Comparison of ENCODE assay signal across 1 fruit fly cellular context in the genomic region with DNA sequence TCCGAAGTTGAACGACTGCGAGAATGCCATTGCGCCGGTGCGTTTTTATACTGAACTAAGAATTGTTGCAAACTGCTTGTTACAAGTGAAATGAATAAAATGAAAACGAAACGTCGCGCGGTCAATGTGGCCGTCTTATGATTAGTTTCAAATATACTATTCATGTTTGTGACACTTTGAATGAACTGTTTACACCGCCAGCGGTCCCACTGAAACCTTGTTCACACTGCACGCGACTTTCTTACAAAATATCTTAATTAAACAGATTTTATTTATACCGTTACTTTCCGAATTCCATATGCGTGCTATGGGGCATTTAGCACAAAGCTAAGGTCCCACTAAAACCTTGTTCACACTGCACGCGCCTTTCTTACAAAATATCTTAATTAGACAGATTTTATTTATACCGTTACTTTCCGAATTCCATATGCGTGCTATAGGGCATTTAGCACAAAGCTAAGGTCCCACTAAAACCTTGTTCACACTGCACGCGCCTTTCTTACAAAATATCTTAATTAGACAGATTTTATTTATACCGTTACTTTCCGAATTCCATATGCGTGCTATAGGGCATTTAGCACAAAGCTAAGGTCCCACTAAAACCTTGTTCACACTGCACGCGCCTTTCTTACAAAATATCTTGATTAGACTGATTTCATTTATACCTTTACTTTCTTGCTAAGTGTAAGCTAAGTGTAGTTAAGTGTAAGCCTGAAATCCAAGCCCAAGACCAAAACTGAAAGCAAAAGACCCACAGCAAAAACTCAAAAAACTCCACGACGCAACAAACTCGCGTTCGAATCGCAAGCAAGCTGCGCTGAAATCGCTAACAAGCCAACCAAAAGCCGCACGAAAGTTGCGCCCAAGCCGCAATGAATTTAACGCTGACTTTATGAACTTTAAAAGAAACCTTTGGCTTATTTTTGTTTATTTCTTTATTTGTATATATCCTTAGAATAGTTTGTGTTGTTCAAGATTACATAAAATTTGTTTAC.
TF ChIP-seq lines count a peak whose summit lies in the region.

A gene (minus strand): TSS at position 122 of the 995 bp plus-strand sequence.

TF ChIP-seq in whole organism, embryonic, 481 proteins besides CTCF, POLR2A, EP300 and RAD21 (continued from another document):
- TF ChIP-seq CG30020 (tag; optimal IDR thresholded peaks at IDR 0.05; lab: Kevin White, UChicago) (peak; percentile 94), Ets65A (GFP tag; lab: Kevin White, UChicago) (peak; percentile 89), jumu (GFP tag; optimal IDR thresholded peaks at IDR 0.05; lab: Kevin White, UChicago) (peak; percentile 19), CG3995 (GFP tag; optimal IDR thresholded peaks at IDR 0.05; lab: Kevin White, UChicago) (peak; percentile 15), Pdp1 (GFP tag; optimal IDR thresholded peaks at IDR 0.05; lab: Kevin White, UChicago) (peak in 1 of 2 experiments; percentile 42), NFAT (GFP tag; IDR thresholded peaks at IDR 0.05; lab: Robert Waterston, UW) (peak; percentile 48; the same call in 1 of the 2 replicates), sens (GFP tag; lab: Kevin White, UChicago) (peak; percentile 53), pnt (GFP tag; optimal IDR thresholded peaks at IDR 0.05; lab: Kevin White, UChicago) (peak; percentile 22), CG14441 (GFP tag; IDR thresholded peaks at IDR 0.05; lab: Robert Waterston, UW) (peak; percentile 30; the same call in 1 of the 2 replicates), vvl (GFP tag; IDR thresholded peaks at IDR 0.05; lab: Robert Waterston, UW) (peak; percentile 31; the same call in 1 of the 2 replicates), Rfx (GFP tag; IDR thresholded peaks at IDR 0.05; lab: Robert Waterston, UW) (peak; percentile 65), CG11456 (GFP tag; IDR thresholded peaks at IDR 0.05; lab: Robert Waterston, UW) (peak; percentile 64; the same call in 2 of the 3 replicates), CG9932 (GFP tag; IDR thresholded peaks at IDR 0.05; lab: Robert Waterston, UW) (peak; percentile 42), Hr78 (GFP tag; optimal IDR thresholded peaks at IDR 0.05; lab: Kevin White, UChicago) (peak in 1 of 2 experiments; percentile 26), MBD-R2 (GFP tag; IDR thresholded peaks at IDR 0.05; lab: Robert Waterston, UW) (peak; percentile 71), CG11247 (GFP tag; IDR thresholded peaks at IDR 0.05; lab: Robert Waterston, UW) (peak; percentile 50), slbo (GFP tag; IDR thresholded peaks at IDR 0.05; lab: Robert Waterston, UW) (peak; percentile 66), Hr3 (GFP tag; optimal IDR thresholded peaks at IDR 0.05; lab: Kevin White, UChicago) (peak; percentile 6), CoRest (tag; optimal IDR thresholded peaks at IDR 0.05; lab: Kevin White, UChicago) (peak; percentile 18), CG1024 (GFP tag; IDR thresholded peaks at IDR 0.05; lab: Robert Waterston, UW) (peak; percentile 80), Lhr (GFP tag; optimal IDR thresholded peaks at IDR 0.05; lab: Kevin White, UChicago) (peak; percentile 96), Sry-δ (GFP tag; optimal IDR thresholded peaks at IDR 0.05; lab: Kevin White, UChicago) (peak; percentile 10), stwl (tag; optimal IDR thresholded peaks at IDR 0.05; lab: Kevin White, UChicago) (peak; percentile 24), CG10366 (GFP tag; IDR thresholded peaks at IDR 0.05; lab: Robert Waterston, UW) (peak; percentile 13; the same call in 1 of the 2 replicates), nmo (GFP tag; optimal IDR thresholded peaks at IDR 0.05; lab: Kevin White, UChicago) (peak; percentile 36), ttk (GFP tag; IDR thresholded peaks at IDR 0.05; lab: Robert Waterston, UW) (peak; percentile 49; the same call in 1 of the 2 replicates), pum (GFP tag; optimal IDR thresholded peaks at IDR 0.05; lab: Kevin White, UChicago) (peak; percentile 36), CG34422 (GFP tag; IDR thresholded peaks at IDR 0.05; lab: Robert Waterston, UW) (peak; percentile 48; the same call in 2 of the 3 replicates), dysf (GFP tag; IDR thresholded peaks at IDR 0.05; lab: Robert Waterston, UW) (0 out of 3 replicates have a peak, but pooled peaks have one; percentile 20), ranshi (GFP tag; IDR thresholded peaks at IDR 0.05; lab: Robert Waterston, UW) (peak; percentile 48; the same call in 1 of the 2 replicates), gfzf (GFP tag; optimal IDR thresholded peaks at IDR 0.05; lab: Kevin White, UChicago) (peak; percentile 75), Dfd (GFP tag; optimal IDR thresholded peaks at IDR 0.05; lab: Kevin White, UChicago) (peak in 1 of 2 experiments; percentile 97), sob (GFP tag; IDR thresholded peaks at IDR 0.05; lab: Robert Waterston, UW) (peak; percentile 30), Med (GFP tag; lab: Kevin White, UChicago) (peak; percentile 35), CG7357 (GFP tag; IDR thresholded peaks at IDR 0.05; lab: Robert Waterston, UW) (peak; percentile 98), CG17802 (tag; optimal IDR thresholded peaks at IDR 0.05; lab: Kevin White, UChicago) (peak; percentile 69), ssp (GFP tag; IDR thresholded peaks at IDR 0.05; lab: Robert Waterston, UW) (peak; percentile 100), CG9797 (GFP tag; optimal IDR thresholded peaks at IDR 0.05; lab: Kevin White, UChicago) (peak; percentile 57), tll (GFP tag; optimal IDR thresholded peaks at IDR 0.05; lab: Kevin White, UChicago) (peak in 1 of 2 experiments; percentile 86), CG4730 (GFP tag; IDR thresholded peaks at IDR 0.05; lab: Robert Waterston, UW) (0 out of 2 replicates have a peak, but pooled peaks have one; percentile 20), Sin3A (optimal IDR thresholded peaks at IDR 0.05; lab: Kevin White, UChicago) (peak; percentile 71), dimm (GFP tag; IDR thresholded peaks at IDR 0.05; lab: Robert Waterston, UW) (peak; percentile 23; the same call in 1 of the 2 replicates), lola (GFP tag; optimal IDR thresholded peaks at IDR 0.05; lab: Kevin White, UChicago) (peak in 1 of 3 experiments; percentile 90), CG6272 (GFP tag; IDR thresholded peaks at IDR 0.05; lab: Robert Waterston, UW) (peak; percentile 43), CG14667 (GFP tag; IDR thresholded peaks at IDR 0.05; lab: Robert Waterston, UW) (peak; percentile 23; the same call in 1 of the 2 replicates), ken (GFP tag; IDR thresholded peaks at IDR 0.05; lab: Robert Waterston, UW) (peak; percentile 53; the same call in 1 of the 3 replicates), H2.0 (GFP tag; IDR thresholded peaks at IDR 0.05; lab: Robert Waterston, UW) (0 out of 2 replicates have a peak, but pooled peaks have one; percentile 14), Aef1 (GFP tag; IDR thresholded peaks at IDR 0.05; lab: Robert Waterston, UW) (peak; percentile 39; the same call in 1 of the 3 replicates), Dref (GFP tag; IDR thresholded peaks at IDR 0.05; lab: Robert Waterston, UW) (peak; percentile 33; the same call in 1 of the 2 replicates), sisA (GFP tag; IDR thresholded peaks at IDR 0.05; lab: Robert Waterston, UW) (peak; percentile 60), Gug (GFP tag; IDR thresholded peaks at IDR 0.05; lab: Robert Waterston, UW) (peak; percentile 46; the same call in 2 of the 4 replicates), CG9817 (tag; optimal IDR thresholded peaks at IDR 0.05; lab: Kevin White, UChicago) (peak; percentile 11)
